Worm (Caenorhabditis elegans) whole organism, midembryonic: ENCODE data around the gene R13D11.1.
A peak's percentile ranks its signal among the peaks of the same experiment; 100 is the strongest.

Experiments
- ref-1 ChIP-seq: fragments of 200-800 bp; sonication (Bioruptor generic); conservative IDR thresholded peaks from 2 replicates; pipeline ENCODE4 v1.3.6; 2022; ENCODE audit warnings: missing genetic modification reagents, missing genetic modification characterization, missing compliant biosample characterization
- ztf-23 ChIP-seq: fragments of 200-800 bp; sonication (Bioruptor generic); IDR thresholded peaks from 2 replicates; pipeline ENCODE4 v1.3.6; 2022; ENCODE audit warnings: missing genetic modification reagents, missing genetic modification characterization, missing compliant biosample characterization
- ztf-29 ChIP-seq: fragments of 200-800 bp; sonication (Bioruptor generic); IDR thresholded peaks from 2 replicates; pipeline ENCODE4 v1.3.6; 2022; ENCODE audit warnings: missing genetic modification reagents, missing genetic modification characterization, missing compliant biosample characterization

- no peak for TF ChIP-seq ztf-23 (GFP tag; lab: Robert Waterston, UW)
- no peak; the same call in 1 of the 2 replicates for TF ChIP-seq ref-1 (GFP tag; lab: Robert Waterston, UW)
- 0 out of 2 replicates have a peak, but pooled peaks have one; percentile 17 for TF ChIP-seq ztf-29 (GFP tag; lab: Robert Waterston, UW)
Measured at ce11 chrV:858841-859456, 41.7 kb downstream of the R13D11.1 start.
